Worm (Caenorhabditis elegans): Measurements from ENCODE around the gene ZC155.2.
A peak's percentile ranks its signal among the peaks of the same experiment; 100 is the strongest.

The ZC155.2 gene

ce11 chrIII:5225321-5225720 is 6.5 kb downstream of the ZC155.2 start, which contains the start of gene nex-1:
TSS of gene nex-1 (plus strand) at chrIII:5225621.
- no peak for TF ChIP-seq ceh-43 (GFP tag; optimal IDR thresholded peaks at IDR 0.05)
- TF ChIP-seq lin-32 (GFP tag; optimal IDR thresholded peaks at IDR 0.05): no peak
- no peak for TF ChIP-seq elt-3 (tag; optimal IDR thresholded peaks at IDR 0.05)
- TF ChIP-seq mab-5 (tag; optimal IDR thresholded peaks at IDR 0.05): no peak
- TF ChIP-seq unc-120 (tag; optimal IDR thresholded peaks at IDR 0.05; ENCODE audit: poor library complexity, severe bottlenecking): no peak
- TF ChIP-seq unc-39 (tag; optimal IDR thresholded peaks at IDR 0.05): no peak
- no peak for TF ChIP-seq sptf-1 (tag; optimal IDR thresholded peaks at IDR 0.05)
- TF ChIP-seq ham-2 (GFP tag; optimal IDR thresholded peaks at IDR 0.05): no peak
- TF ChIP-seq nhr-28 (tag; optimal IDR thresholded peaks at IDR 0.05): no peak
- no peak for TF ChIP-seq nhr-76 (tag; optimal IDR thresholded peaks at IDR 0.05)
- no peak for TF ChIP-seq cnd-1 (tag; optimal IDR thresholded peaks at IDR 0.05)
- no peak for TF ChIP-seq pha-4 (tag; optimal IDR thresholded peaks at IDR 0.05)

ce11 chrIII:5227831-5228467 is 9.2 kb downstream of the ZC155.2 start, which contains the start of the genes C34E10.12, C34E10.10 and atp-2:
TSS of gene C34E10.12 (minus strand) at chrIII:5227881.
TSS of gene C34E10.10 (minus strand) at chrIII:5227884.
TSS of gene atp-2 (plus strand) at chrIII:5228417.
- no peak for TF ChIP-seq flh-1 (GFP tag; optimal IDR thresholded peaks at IDR 0.05)
- TF ChIP-seq nhr-12 (tag; optimal IDR thresholded peaks at IDR 0.05): no peak
- TF ChIP-seq unc-39 (tag; optimal IDR thresholded peaks at IDR 0.05): no peak
- TF ChIP-seq hlh-1 (tag; optimal IDR thresholded peaks at IDR 0.05): peak; percentile 48
- TF ChIP-seq mep-1 (tag; optimal IDR thresholded peaks at IDR 0.05): peak; percentile 92
- peak; percentile 61 for TF ChIP-seq ces-1 (GFP tag; optimal IDR thresholded peaks at IDR 0.05)
- TF ChIP-seq elt-3 (tag; optimal IDR thresholded peaks at IDR 0.05): no peak
- TF ChIP-seq unc-62 (GFP tag; optimal IDR thresholded peaks at IDR 0.05): peak; percentile 22
- TF ChIP-seq mab-5 (tag; optimal IDR thresholded peaks at IDR 0.05): no peak
- no peak for TF ChIP-seq lin-32 (GFP tag; optimal IDR thresholded peaks at IDR 0.05)
- TF ChIP-seq lsy-2 (tag; optimal IDR thresholded peaks at IDR 0.05): peak; percentile 84
- TF ChIP-seq zip-8 (tag; optimal IDR thresholded peaks at IDR 0.05): no peak
- no peak for TF ChIP-seq cnd-1 (tag; optimal IDR thresholded peaks at IDR 0.05)
- TF ChIP-seq ceh-39 (tag; optimal IDR thresholded peaks at IDR 0.05): peak; percentile 50
- no peak for TF ChIP-seq sem-2 (GFP tag; optimal IDR thresholded peaks at IDR 0.05)
- TF ChIP-seq nhr-2 (tag; optimal IDR thresholded peaks at IDR 0.05): no peak
- peak; percentile 18 for TF ChIP-seq drap-1 (GFP tag; optimal IDR thresholded peaks at IDR 0.05)
- peak; percentile 59 for TF ChIP-seq lin-13 (tag; optimal IDR thresholded peaks at IDR 0.05)
- TF ChIP-seq M03D4.4 (tag; optimal IDR thresholded peaks at IDR 0.05): no peak
- TF ChIP-seq ztf-11 (tag; optimal IDR thresholded peaks at IDR 0.05): no peak
- peak; percentile 66 for TF ChIP-seq sptf-1 (tag; optimal IDR thresholded peaks at IDR 0.05)
- no peak for TF ChIP-seq nhr-76 (tag; optimal IDR thresholded peaks at IDR 0.05)
- peak; percentile 90 for TF ChIP-seq ham-2 (GFP tag; optimal IDR thresholded peaks at IDR 0.05)
- no peak for TF ChIP-seq snpc-4 (tag; optimal IDR thresholded peaks at IDR 0.05)
- no peak for TF ChIP-seq ceh-43 (GFP tag; optimal IDR thresholded peaks at IDR 0.05)
- TF ChIP-seq ceh-83 (GFP tag; optimal IDR thresholded peaks at IDR 0.05): no peak
- peak; percentile 80 for TF ChIP-seq nhr-237 (tag; optimal IDR thresholded peaks at IDR 0.05)
- TF ChIP-seq pha-4 (tag; optimal IDR thresholded peaks at IDR 0.05): peak; percentile 61
- peak; percentile 4 for TF ChIP-seq tbx-8 (GFP tag; optimal IDR thresholded peaks at IDR 0.05)
- peak; percentile 80 for TF ChIP-seq unc-120 (tag; optimal IDR thresholded peaks at IDR 0.05; ENCODE audit: poor library complexity, severe bottlenecking)
- no peak for TF ChIP-seq mls-2 (tag; optimal IDR thresholded peaks at IDR 0.05)
- no peak for TF ChIP-seq blmp-1 (tag; optimal IDR thresholded peaks at IDR 0.05)
- no peak for TF ChIP-seq nhr-28 (tag; optimal IDR thresholded peaks at IDR 0.05)
- no peak for TF ChIP-seq bed-3 (GFP tag; optimal IDR thresholded peaks at IDR 0.05)
- TF ChIP-seq elt-1 (tag; optimal IDR thresholded peaks at IDR 0.05; ENCODE audit: borderline replicate concordance, insufficient read depth): no peak

ce11 chrIII:5228839-5229238 is 10.1 kb downstream of the ZC155.2 start:
- TF ChIP-seq ces-1 (GFP tag; optimal IDR thresholded peaks at IDR 0.05) (no peak), elt-3 (tag; optimal IDR thresholded peaks at IDR 0.05) (no peak), nhr-76 (tag; optimal IDR thresholded peaks at IDR 0.05) (no peak), ceh-43 (GFP tag; optimal IDR thresholded peaks at IDR 0.05) (no peak), zip-8 (tag; optimal IDR thresholded peaks at IDR 0.05) (no peak), ham-2 (GFP tag; optimal IDR thresholded peaks at IDR 0.05) (no peak), pha-4 (tag; optimal IDR thresholded peaks at IDR 0.05) (no peak), nhr-2 (tag; optimal IDR thresholded peaks at IDR 0.05) (no peak), ztf-11 (tag; optimal IDR thresholded peaks at IDR 0.05) (no peak), drap-1 (GFP tag; optimal IDR thresholded peaks at IDR 0.05) (no peak), lin-32 (GFP tag; optimal IDR thresholded peaks at IDR 0.05) (no peak)
